Worm (Caenorhabditis elegans): ENCODE measurements around the gene Y37D8A.4.

Y37D8A.4 gene

ce11 chrIII:12836742-12837285 lies 1.9 kb downstream of the Y37D8A.4 start:
- TF ChIP-seq tab-1 (GFP tag; IDR thresholded peaks at IDR 0.05) (no peak), ztf-23 (GFP tag; IDR thresholded peaks at IDR 0.05) (no peak), flt-1 (GFP tag; IDR thresholded peaks at IDR 0.05) (no peak), ref-1 (GFP tag; conservative IDR thresholded peaks at IDR 0.05) (no peak), med-1 (GFP tag; optimal IDR thresholded peaks at IDR 0.05; ENCODE audit: insufficient read depth) (no peak), T22C8.4 (GFP tag; IDR thresholded peaks at IDR 0.05) (no peak), ztf-29 (GFP tag; IDR thresholded peaks at IDR 0.05) (no peak), cog-1 (tag; optimal IDR thresholded peaks at IDR 0.05) (no peak), klf-2 (GFP tag; conservative IDR thresholded peaks at IDR 0.05) (no peak)

DNA sequence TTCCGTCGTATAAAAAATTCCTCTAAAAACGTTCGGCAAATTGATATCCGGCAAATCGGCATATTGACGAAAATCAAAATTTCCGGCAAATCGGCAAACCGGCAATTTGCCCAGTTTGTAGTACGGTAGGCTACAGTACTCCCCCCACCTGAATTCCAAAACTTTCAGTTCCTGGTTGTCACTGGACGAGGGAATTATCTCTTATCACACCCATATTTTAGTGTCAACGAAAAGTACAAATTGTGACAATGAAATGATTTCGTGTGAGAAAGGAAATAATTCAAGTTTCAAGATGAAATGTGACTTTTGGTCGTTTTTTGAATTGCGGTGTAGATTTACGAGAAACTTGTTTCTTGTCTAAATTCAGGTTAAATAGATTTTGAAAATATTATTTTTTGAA lies 5.7 kb downstream of the Y37D8A.4 start:
- TF ChIP-seq tab-1 (GFP tag; IDR thresholded peaks at IDR 0.05) (no peak), flt-1 (GFP tag; IDR thresholded peaks at IDR 0.05) (no peak)

DNA sequence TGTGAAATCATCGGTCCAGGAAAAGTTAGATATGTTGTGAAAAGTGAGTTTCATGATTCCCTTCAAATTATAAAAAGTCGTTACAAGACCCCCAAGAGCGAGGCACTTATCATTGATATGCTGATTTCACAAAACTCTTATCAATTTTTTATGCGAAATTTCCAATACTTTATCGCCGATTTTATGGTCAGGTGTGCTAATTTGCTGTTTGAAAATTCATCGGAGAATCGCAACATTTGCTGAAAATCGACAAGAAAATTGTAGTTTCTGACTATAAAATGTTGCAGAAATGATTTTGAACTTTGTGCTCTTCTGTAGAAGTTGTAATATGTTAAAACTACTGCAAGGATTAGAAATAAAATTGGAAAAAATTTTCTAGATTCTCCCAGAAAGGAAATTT lies 7.1 kb downstream of the Y37D8A.4 start:
- no peak for TF ChIP-seq ref-1 (GFP tag; conservative IDR thresholded peaks at IDR 0.05)

ce11 chrIII:12829068-12829467 lies 9.7 kb downstream of the Y37D8A.4 start, which contains the start of gene Y37D8A.3:
Gene Y37D8A.3, plus strand, starts transcription at chrIII:12829368.
- TF ChIP-seq ztf-23 (GFP tag; IDR thresholded peaks at IDR 0.05) = no peak
- no peak for TF ChIP-seq ztf-29 (GFP tag; IDR thresholded peaks at IDR 0.05)
- TF ChIP-seq klf-2 (GFP tag; conservative IDR thresholded peaks at IDR 0.05) = no peak
- no peak for TF ChIP-seq ref-1 (GFP tag; conservative IDR thresholded peaks at IDR 0.05)
- TF ChIP-seq flt-1 (GFP tag; IDR thresholded peaks at IDR 0.05) = no peak
- TF ChIP-seq med-1 (GFP tag; optimal IDR thresholded peaks at IDR 0.05; ENCODE audit: insufficient read depth) = no peak
- no peak for TF ChIP-seq cog-1 (tag; optimal IDR thresholded peaks at IDR 0.05)
- no peak for TF ChIP-seq T22C8.4 (GFP tag; IDR thresholded peaks at IDR 0.05)
- no peak for TF ChIP-seq tab-1 (GFP tag; IDR thresholded peaks at IDR 0.05)

DNA sequence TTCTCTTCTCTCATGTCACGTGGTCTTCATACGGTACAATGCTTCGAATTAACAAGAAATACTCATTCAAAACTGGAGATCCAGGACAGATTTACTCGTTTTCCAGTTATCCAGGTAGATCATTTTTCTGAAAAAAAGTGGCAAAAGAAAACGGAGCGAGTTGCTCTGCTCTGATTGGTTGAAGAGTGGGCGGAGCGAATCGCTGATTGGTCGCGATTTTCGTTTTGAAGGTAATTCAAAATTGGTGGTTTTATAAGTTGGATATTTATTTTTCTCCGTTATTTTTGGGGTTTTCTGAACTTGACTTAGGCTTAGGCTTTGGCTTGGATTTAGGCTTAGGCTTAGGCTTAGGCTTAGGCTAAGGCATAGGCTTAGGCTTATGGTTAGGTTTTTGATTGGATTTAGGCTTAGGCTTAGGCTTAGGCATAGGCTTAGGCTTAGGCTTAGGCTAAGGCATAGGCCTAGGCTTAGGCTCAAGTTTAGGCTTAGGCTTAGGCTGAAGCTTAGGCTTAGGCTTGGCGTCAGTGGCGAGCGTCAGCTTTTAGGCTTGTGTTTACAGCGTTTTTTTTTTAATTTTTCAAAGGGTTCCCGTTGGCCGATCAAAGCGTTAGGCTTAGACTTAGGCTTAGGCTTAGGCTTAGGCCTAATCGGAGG lies 16.0 kb downstream of the Y37D8A.4 start:
- TF ChIP-seq ztf-29 (GFP tag; IDR thresholded peaks at IDR 0.05) (peak; percentile 32; the same call in 1 of the 2 replicates), klf-2 (GFP tag; conservative IDR thresholded peaks at IDR 0.05) (no peak), tab-1 (GFP tag; IDR thresholded peaks at IDR 0.05) (no peak; the same call in 1 of the 2 replicates), ref-1 (GFP tag; conservative IDR thresholded peaks at IDR 0.05) (no peak)

DNA sequence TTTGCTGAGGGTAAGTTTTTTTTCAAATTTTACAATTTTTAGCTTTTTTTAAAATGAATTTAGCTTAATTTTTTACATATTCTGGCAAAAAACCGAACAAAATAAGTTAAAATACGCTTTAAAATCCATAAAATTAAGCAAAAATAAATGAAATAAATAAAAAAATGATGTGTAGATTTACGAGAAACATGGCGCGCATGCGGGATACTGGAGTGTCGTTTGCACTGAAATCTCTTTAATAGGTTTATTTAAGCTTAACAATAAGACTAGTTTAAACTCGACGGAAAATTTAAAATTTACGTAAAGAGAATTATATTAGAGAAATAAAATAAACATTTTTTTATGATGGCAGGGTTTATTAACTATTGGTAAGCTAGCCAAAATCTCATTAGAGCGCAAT lies 17.4 kb downstream of the Y37D8A.4 start:
- TF ChIP-seq cog-1 (tag; optimal IDR thresholded peaks at IDR 0.05) = no peak
- no peak for TF ChIP-seq ztf-29 (GFP tag; IDR thresholded peaks at IDR 0.05)
- no peak for TF ChIP-seq tab-1 (GFP tag; IDR thresholded peaks at IDR 0.05)
- no peak for TF ChIP-seq klf-2 (GFP tag; conservative IDR thresholded peaks at IDR 0.05)
- TF ChIP-seq ref-1 (GFP tag; conservative IDR thresholded peaks at IDR 0.05) = no peak
- no peak for TF ChIP-seq T22C8.4 (GFP tag; IDR thresholded peaks at IDR 0.05)
- no peak for TF ChIP-seq ztf-23 (GFP tag; IDR thresholded peaks at IDR 0.05)
- no peak for TF ChIP-seq med-1 (GFP tag; optimal IDR thresholded peaks at IDR 0.05; ENCODE audit: insufficient read depth)
- TF ChIP-seq flt-1 (GFP tag; IDR thresholded peaks at IDR 0.05) = no peak

- TF ChIP-seq T22C8.4 (GFP tag; IDR thresholded peaks at IDR 0.05) = no peak
- TF ChIP-seq klf-2 (GFP tag; conservative IDR thresholded peaks at IDR 0.05) = no peak
- TF ChIP-seq ztf-23 (GFP tag; IDR thresholded peaks at IDR 0.05) = no peak
- no peak for TF ChIP-seq med-1 (GFP tag; optimal IDR thresholded peaks at IDR 0.05; ENCODE audit: insufficient read depth)
- TF ChIP-seq cog-1 (tag; optimal IDR thresholded peaks at IDR 0.05) = no peak
- no peak for TF ChIP-seq ref-1 (GFP tag; conservative IDR thresholded peaks at IDR 0.05)
- no peak for TF ChIP-seq ztf-29 (GFP tag; IDR thresholded peaks at IDR 0.05)
- TF ChIP-seq tab-1 (GFP tag; IDR thresholded peaks at IDR 0.05) = no peak
- TF ChIP-seq flt-1 (GFP tag; IDR thresholded peaks at IDR 0.05) = no peak
These were observed 18.9 kb downstream of the Y37D8A.4 start, which contains the start of the genes Y37D8A.2 and Y37D8A.25 for ce11 chrIII:12819909-12820308. Gene Y37D8A.2, plus strand, starts transcription at chrIII:12820193. Gene Y37D8A.25, minus strand, starts transcription at chrIII:12820253.

DNA sequence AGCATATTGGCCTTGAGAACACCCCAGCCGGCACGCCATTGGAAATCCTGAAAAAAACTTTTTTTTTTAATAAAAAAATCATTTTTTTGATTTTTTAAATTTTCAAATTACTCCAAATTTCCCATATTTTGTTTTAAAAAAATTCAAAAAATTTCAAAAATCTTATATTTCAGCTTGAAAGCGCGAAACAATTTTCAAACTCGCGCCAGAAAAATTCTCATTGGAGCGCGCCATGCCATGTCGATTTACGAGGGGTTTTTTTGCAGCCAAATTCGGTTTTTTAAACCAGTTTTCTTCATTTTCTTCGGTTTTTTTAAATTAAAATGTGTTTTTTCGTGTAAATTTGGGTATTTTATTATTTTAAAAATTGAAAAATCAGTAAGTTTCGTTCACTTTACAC lies 19.6 kb downstream of the Y37D8A.4 start:
- TF ChIP-seq med-1 (GFP tag; optimal IDR thresholded peaks at IDR 0.05; ENCODE audit: insufficient read depth) (no peak), tab-1 (GFP tag; IDR thresholded peaks at IDR 0.05) (no peak), ztf-29 (GFP tag; IDR thresholded peaks at IDR 0.05) (no peak), ref-1 (GFP tag; conservative IDR thresholded peaks at IDR 0.05) (no peak), klf-2 (GFP tag; conservative IDR thresholded peaks at IDR 0.05) (no peak)

DNA sequence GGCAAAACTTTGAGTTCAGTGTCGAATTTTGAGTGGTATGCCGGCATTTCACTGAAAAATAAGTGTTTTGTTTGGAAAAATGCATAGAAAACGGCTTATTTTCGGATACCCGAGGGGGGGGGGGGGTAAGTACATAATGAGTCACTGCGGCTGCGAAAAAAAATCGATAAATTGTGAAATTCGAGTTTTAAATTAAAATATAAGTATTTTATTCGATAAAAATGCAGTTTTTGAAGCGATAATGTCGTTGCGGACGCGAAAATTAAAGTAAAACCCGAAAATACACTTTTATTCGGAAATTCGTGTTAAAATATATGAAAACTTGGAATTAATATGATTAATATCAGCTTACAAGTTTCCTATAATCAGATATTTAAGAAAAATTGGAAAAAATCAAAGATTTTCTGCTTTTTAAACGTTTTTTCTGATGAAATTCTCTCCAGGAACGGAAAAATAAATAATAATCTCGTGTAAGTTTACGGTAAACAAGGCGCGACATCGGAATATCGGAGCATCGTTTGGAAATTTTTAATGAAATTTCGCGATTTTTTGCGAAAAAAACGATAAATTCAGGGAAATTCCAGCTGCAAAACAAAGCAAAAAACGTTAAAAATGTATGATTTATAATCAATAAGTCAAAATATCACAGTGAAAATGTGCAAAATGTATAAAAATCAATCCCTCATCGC lies 20.6 kb downstream of the Y37D8A.4 start, which contains the start of gene arx-5:
Gene arx-5 (minus strand): TSS at position 51 of the 689 bp plus-strand sequence.
- TF ChIP-seq klf-2 (GFP tag; conservative IDR thresholded peaks at IDR 0.05) (no peak), T22C8.4 (GFP tag; IDR thresholded peaks at IDR 0.05) (peak; percentile 40; the same call in 1 of the 2 replicates)

- TF ChIP-seq ztf-23 (GFP tag; IDR thresholded peaks at IDR 0.05) (no peak), tab-1 (GFP tag; IDR thresholded peaks at IDR 0.05) (no peak), ztf-29 (GFP tag; IDR thresholded peaks at IDR 0.05) (no peak), flt-1 (GFP tag; IDR thresholded peaks at IDR 0.05) (no peak)
These were observed 25.6 kb downstream of the Y37D8A.4 start, which contains the start of gene BE10.4 for ce11 chrIII:12813193-12813592. Gene BE10.4, plus strand, starts transcription at chrIII:12813493.
